Fruit fly (Drosophila melanogaster) whole organism, embryonic: ENCODE results near the gene CG1572.
A peak's percentile ranks its signal among the peaks of the same experiment; 100 is the strongest.

ENCODE experiments used
- BEAF-32 ChIP-seq: fragments of 200-800 bp; sonication (Bioruptor generic); optimal IDR thresholded peaks from 3 replicates; lab custom pipeline; 2017; ENCODE audit warnings: missing biosample characterization, missing genetic modification characterization, mild to moderate bottlenecking, moderate library complexity, missing genetic modification reagents
- Bgb ChIP-seq: fragments of 200-800 bp; sonication (Bioruptor generic); IDR thresholded peaks from 2 replicates; pipeline ENCODE4 v1.3.6; 2022; ENCODE audit warnings: missing biosample characterization, missing genetic modification characterization; ENCODE audit not compliant: partially characterized antibody
- Blimp-1 ChIP-seq: fragments of 200-800 bp; sonication (Bioruptor generic); optimal IDR thresholded peaks from 3 replicates; lab custom pipeline; 2018; ENCODE audit warnings: missing biosample characterization, missing genetic modification characterization, mild to moderate bottlenecking, moderate library complexity, missing genetic modification reagents
- CG10959 ChIP-seq: fragments of 200-800 bp; sonication (Bioruptor generic); IDR thresholded peaks from 2 replicates; pipeline ENCODE4 v1.3.6; 2022; ENCODE audit warnings: missing biosample characterization, missing genetic modification characterization
- CG11504 ChIP-seq: fragments of 200-800 bp; sonication (Bioruptor generic); optimal IDR thresholded peaks from 3 replicates; lab custom pipeline; 2019; ENCODE audit warnings: missing biosample characterization, mild to moderate bottlenecking, missing genetic modification characterization, moderate library complexity
- CG11696 ChIP-seq: fragments of 200-800 bp; sonication (Bioruptor generic); IDR thresholded peaks from 2 replicates; pipeline ENCODE4 v1.3.6; 2022; ENCODE audit warnings: missing biosample characterization, missing genetic modification characterization
- CG12299 ChIP-seq: fragments of 200-800 bp; sonication (Bioruptor generic); optimal IDR thresholded peaks from 2 replicates; lab custom pipeline; 2018; ENCODE audit warnings: missing biosample characterization, mild to moderate bottlenecking, missing genetic modification characterization
- CG12391 ChIP-seq: fragments of 200-800 bp; sonication (Bioruptor generic); optimal IDR thresholded peaks from 3 replicates; lab custom pipeline; 2018; ENCODE audit warnings: missing biosample characterization, mild to moderate bottlenecking, missing genetic modification characterization, moderate library complexity
- CG13894 ChIP-seq: fragments of 200-800 bp; sonication (Bioruptor generic); optimal IDR thresholded peaks from 3 replicates; lab custom pipeline; 2018; ENCODE audit warnings: missing biosample characterization, mild to moderate bottlenecking, missing genetic modification characterization, moderate library complexity
- CG14710 ChIP-seq: fragments of 200-800 bp; sonication (Bioruptor generic); optimal IDR thresholded peaks from 3 replicates; lab custom pipeline; 2019; ENCODE audit warnings: missing biosample characterization, mild to moderate bottlenecking, missing genetic modification characterization, moderate library complexity
- CG15514 ChIP-seq: fragments of 200-800 bp; sonication (Bioruptor generic); optimal IDR thresholded peaks from 3 replicates; lab custom pipeline; 2017; ENCODE audit warnings: missing biosample characterization, missing genetic modification characterization, mild to moderate bottlenecking, moderate library complexity, missing genetic modification reagents
- CG16815 ChIP-seq: fragments of 200-800 bp; sonication (Bioruptor generic); optimal IDR thresholded peaks from 3 replicates; lab custom pipeline; 2017; ENCODE audit warnings: missing biosample characterization, mild to moderate bottlenecking, missing genetic modification characterization
- CG18262 ChIP-seq: fragments of 200-800 bp; optimal IDR thresholded peaks from 3 replicates; lab custom pipeline; 2019; ENCODE audit warnings: missing biosample characterization, mild to moderate bottlenecking, missing genetic modification characterization, moderate library complexity
- CG1832 ChIP-seq: fragments of 200-800 bp; sonication (Bioruptor generic); optimal IDR thresholded peaks from 2 replicates; lab custom pipeline; 2017; ENCODE audit warnings: missing biosample characterization, mild to moderate bottlenecking, missing genetic modification characterization, inconsistent platforms
- CG2712 ChIP-seq: fragments of 200-800 bp; optimal IDR thresholded peaks from 3 replicates; lab custom pipeline; 2019; ENCODE audit warnings: missing biosample characterization, mild to moderate bottlenecking, missing genetic modification characterization, moderate library complexity
- CG30403 ChIP-seq: fragments of 200-800 bp; sonication (Bioruptor generic); optimal IDR thresholded peaks from 3 replicates; lab custom pipeline; 2016; ENCODE audit warnings: missing biosample characterization, missing genetic modification characterization
- CG31365 ChIP-seq: fragments of 200-800 bp; sonication (Bioruptor generic); optimal IDR thresholded peaks from 2 replicates; lab custom pipeline; 2018; ENCODE audit warnings: missing biosample characterization, mild to moderate bottlenecking, missing genetic modification characterization
- CG32767 ChIP-seq: fragments of 200-800 bp; sonication (Bioruptor generic); IDR thresholded peaks from 2 replicates; pipeline ENCODE4 v1.3.6; 2022; ENCODE audit warnings: missing biosample characterization, missing genetic modification characterization
- CG32772 ChIP-seq: fragments of 200-800 bp; sonication (Bioruptor generic); IDR thresholded peaks from 2 replicates; pipeline ENCODE4 v1.3.6; 2022; ENCODE audit warnings: missing biosample characterization, missing genetic modification characterization
- CG33213 ChIP-seq: fragments of 200-800 bp; sonication (Bioruptor generic); optimal IDR thresholded peaks from 3 replicates; lab custom pipeline; 2016; ENCODE audit warnings: missing biosample characterization, missing genetic modification characterization
- CG4360 ChIP-seq: fragments of 200-800 bp; sonication (Bioruptor generic); IDR thresholded peaks from 2 replicates; pipeline ENCODE4 v1.3.6; 2022; ENCODE audit warnings: missing biosample characterization, missing genetic modification characterization
- CG8290 ChIP-seq, 3 experiments: fragments of 200-800 bp; sonication (Bioruptor generic); optimal IDR thresholded peaks; 2 replicates each; lab custom pipeline; 2016 to 2019; ENCODE audit warnings: missing biosample characterization in 3 of 3, missing genetic modification characterization in 3 of 3, mild to moderate bottlenecking in 2 of 3, moderate library complexity in 1 of 3
- CG8388 ChIP-seq: fragments of 200-800 bp; sonication (Bioruptor generic); optimal IDR thresholded peaks from 2 replicates; lab custom pipeline; 2019; ENCODE audit warnings: missing biosample characterization, mild to moderate bottlenecking, missing genetic modification characterization, moderate library complexity
- CG9727 ChIP-seq: fragments of 200-800 bp; sonication (Bioruptor generic); optimal IDR thresholded peaks from 3 replicates; lab custom pipeline; 2017; ENCODE audit warnings: missing biosample characterization, mild to moderate bottlenecking, missing genetic modification characterization
- Chrac-16 ChIP-seq: fragments of 200-800 bp; sonication (Bioruptor generic); optimal IDR thresholded peaks from 3 replicates; lab custom pipeline; 2016; ENCODE audit warnings: missing biosample characterization, missing genetic modification characterization
- Fer2 ChIP-seq: fragments of 200-800 bp; sonication (Bioruptor generic); optimal IDR thresholded peaks from 2 replicates; lab custom pipeline; 2018; ENCODE audit warnings: missing biosample characterization, mild to moderate bottlenecking, missing genetic modification characterization, moderate library complexity
- HHEX ChIP-seq: fragments of 200-800 bp; sonication (Bioruptor generic); optimal IDR thresholded peaks from 3 replicates; lab custom pipeline; 2017; ENCODE audit warnings: missing biosample characterization, mild to moderate bottlenecking, missing genetic modification characterization, missing genetic modification reagents
- Pdp1 ChIP-seq, 2 experiments: fragments of 200-800 bp; sonication (Bioruptor generic); optimal IDR thresholded peaks; 3 replicates each; lab custom pipeline; 2016; ENCODE audit warnings: missing biosample characterization in 2 of 2, missing genetic modification characterization in 2 of 2, mild to moderate bottlenecking in 1 of 2, moderate library complexity in 1 of 2
- bsh ChIP-seq, 2 experiments: fragments of 200-800 bp; sonication (Bioruptor generic); optimal IDR thresholded peaks; 2 replicates each; lab custom pipeline; 2017 to 2018; ENCODE audit warnings: mild to moderate bottlenecking in 2 of 2, missing biosample characterization in 2 of 2, missing genetic modification characterization in 2 of 2, moderate library complexity in 1 of 2
- chm ChIP-seq: fragments of 200-800 bp; sonication (Bioruptor generic); IDR thresholded peaks from 2 replicates; pipeline ENCODE4 v1.3.6; 2022; ENCODE audit warnings: missing biosample characterization, missing genetic modification characterization
- crol ChIP-seq: fragments of 200-800 bp; sonication (Bioruptor generic); IDR thresholded peaks from 2 replicates; pipeline ENCODE4 v1.3.6; 2022; ENCODE audit warnings: missing biosample characterization, missing genetic modification characterization
- eve ChIP-seq, 2 experiments: fragments of >200 bp; optimal IDR thresholded peaks; 2 replicates each; lab custom pipeline; 2017; ENCODE audit warnings: missing biosample characterization in 2 of 2, missing genetic modification characterization in 2 of 2
- lmd ChIP-seq: fragments of 200-800 bp; sonication (Bioruptor generic); IDR thresholded peaks from 2 replicates; pipeline ENCODE4 v1.3.6; 2022; ENCODE audit warnings: missing biosample characterization, missing genetic modification characterization
- lola ChIP-seq, 3 experiments: fragments of >200 bp in 2 of 3; fragments of 200-800 bp in 1 of 3; sonication (Bioruptor generic) in 1 of 3; optimal IDR thresholded peaks; 2 replicates each; lab custom pipeline; 2017 to 2019; ENCODE audit warnings: missing biosample characterization in 3 of 3, missing genetic modification characterization in 3 of 3, mild to moderate bottlenecking in 1 of 3, moderate library complexity in 1 of 3
- nerfin-2 ChIP-seq: fragments of 200-800 bp; sonication (Bioruptor generic); IDR thresholded peaks from 2 replicates; pipeline ENCODE4 v1.3.6; 2022; ENCODE audit warnings: missing biosample characterization, missing genetic modification characterization; ENCODE audit not compliant: partially characterized antibody
- prd ChIP-seq, 3 experiments: fragments of >200 bp in 2 of 3; fragments of 200-800 bp in 1 of 3; sonication (Bioruptor generic) in 1 of 3; optimal IDR thresholded peaks in 2 of 3; IDR thresholded peaks in 1 of 3; 2 replicates in 2 of 3; 3 replicates in 1 of 3; pipeline versions ENCODE4 v1.3.6 to Lab custom; 2017 to 2022; ENCODE audit warnings: missing biosample characterization in 1 of 3, missing genetic modification characterization in 1 of 3
- row ChIP-seq: fragments of 200-800 bp; sonication (Bioruptor generic); IDR thresholded peaks from 3 replicates; pipeline ENCODE4 v1.3.6; 2022; ENCODE audit warnings: missing biosample characterization, missing genetic modification characterization
- sc ChIP-seq, 3 experiments: fragments of >200 bp in 2 of 3; fragments of 200-800 bp in 1 of 3; sonication (Bioruptor generic) in 1 of 3; optimal IDR thresholded peaks; 2 replicates in 2 of 3; 3 replicates in 1 of 3; lab custom pipeline; 2017; ENCODE audit warnings: mild to moderate bottlenecking in 1 of 3, missing biosample characterization in 1 of 3, missing genetic modification characterization in 1 of 3, missing genetic modification reagents in 1 of 3
- sd ChIP-seq: fragments of 200-800 bp; sonication (Bioruptor generic); optimal IDR thresholded peaks from 3 replicates; lab custom pipeline; 2018; ENCODE audit warnings: missing biosample characterization, mild to moderate bottlenecking, missing genetic modification characterization, moderate library complexity
- sens ChIP-seq: fragments of 200-800 bp; sonication (Bioruptor generic); peaks from one replicate; lab custom pipeline; 2016; ENCODE audit warnings: missing biosample characterization, missing genetic modification characterization
- stwl ChIP-seq: fragments of 200-800 bp; sonication (Bioruptor generic); optimal IDR thresholded peaks from 3 replicates; lab custom pipeline; 2018; ENCODE audit warnings: missing biosample characterization, mild to moderate bottlenecking, missing genetic modification characterization, moderate library complexity
- trem ChIP-seq: fragments of 200-800 bp; optimal IDR thresholded peaks from 3 replicates; lab custom pipeline; 2019; ENCODE audit warnings: missing biosample characterization, mild to moderate bottlenecking, missing genetic modification characterization, moderate library complexity
- twi ChIP-seq: fragments of 200-800 bp; optimal IDR thresholded peaks from 2 replicates; lab custom pipeline; 2019; ENCODE audit warnings: missing biosample characterization, mild to moderate bottlenecking, missing genetic modification characterization, moderate library complexity
- unpg ChIP-seq: fragments of 200-800 bp; sonication (Bioruptor generic); optimal IDR thresholded peaks from 3 replicates; lab custom pipeline; 2018; ENCODE audit warnings: missing biosample characterization, mild to moderate bottlenecking, missing genetic modification characterization, moderate library complexity
- wdn ChIP-seq: fragments of 200-800 bp; sonication (Bioruptor generic); IDR thresholded peaks from 2 replicates; pipeline ENCODE4 v1.3.6; 2022; ENCODE audit warnings: missing biosample characterization, missing genetic modification characterization

The CG1572 gene

DNA sequence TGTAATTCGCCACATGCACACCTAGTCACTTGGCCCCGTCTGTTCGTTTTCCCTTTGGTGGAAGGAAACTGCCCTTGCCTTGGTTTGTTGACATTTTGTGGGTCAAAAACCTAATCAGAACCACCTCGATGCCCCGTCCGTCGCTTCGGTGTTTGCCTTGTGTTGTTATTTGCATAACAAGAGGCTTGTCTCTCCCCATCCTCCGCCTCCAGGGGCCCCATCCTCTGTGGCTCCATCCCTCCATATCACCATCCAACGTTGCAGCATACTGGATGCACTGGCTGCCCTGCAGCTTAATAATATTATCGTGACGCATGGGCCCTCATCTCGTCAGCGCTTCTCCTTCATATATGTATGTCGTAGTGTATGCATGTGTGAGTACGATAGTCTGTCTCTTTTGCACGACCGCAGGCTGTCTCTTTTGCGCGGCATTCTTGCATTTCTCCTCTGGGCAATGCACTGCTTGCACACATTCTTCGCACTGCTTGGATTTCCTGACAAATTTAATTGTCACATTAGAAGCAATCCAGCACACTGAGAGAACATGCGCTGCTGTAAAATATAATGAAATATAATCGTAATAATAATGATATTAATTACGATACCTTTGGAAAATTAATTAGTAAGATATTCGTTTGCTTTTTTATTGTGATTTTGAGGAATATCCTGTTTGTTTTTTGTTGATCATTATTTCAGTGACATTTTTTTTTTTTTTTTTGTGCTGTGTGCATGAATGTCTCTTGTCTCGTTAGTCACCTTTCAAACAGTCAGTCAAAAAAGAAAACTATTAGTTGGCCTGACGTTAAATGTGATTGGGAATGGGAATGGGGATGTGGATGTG is 14.1 kb downstream of the CG1572 start:
- TF ChIP-seq CG11504 (tag; lab: Kevin White, UChicago) (peak; percentile 27), prd (optimal IDR thresholded peaks at IDR 0.05; lab: Kevin White, UChicago) (no peak), prd (GFP tag; IDR thresholded peaks at IDR 0.05; lab: Robert Waterston, UW) (peak; percentile 24; the same call in 1 of the 3 replicates), CG2712 (tag; lab: Kevin White, UChicago) (peak; percentile 68), CG12299 (no peak), crol (peak; percentile 41; the same call in 1 of the 2 replicates), CG14710 (tag; lab: Kevin White, UChicago) (peak; percentile 49), CG11696 (peak; percentile 85), CG13894 (tag; lab: Kevin White, UChicago) (no peak), CG15514 (GFP tag; lab: Kevin White, UChicago) (no peak), CG18262 (tag; lab: Kevin White, UChicago) (peak; percentile 63), CG32767 (GFP tag; lab: Robert Waterston, UW) (no peak), lola (GFP tag; optimal IDR thresholded peaks at IDR 0.05; lab: Kevin White, UChicago) (peak in 1 of 3 experiments; percentile 44), eve (GFP tag; optimal IDR thresholded peaks at IDR 0.05; lab: Kevin White, UChicago) (peak in 1 of 2 experiments; percentile 52), CG12391 (tag; lab: Kevin White, UChicago) (peak; percentile 44), Chrac-16 (peak; percentile 6), sc (optimal IDR thresholded peaks at IDR 0.05; lab: Kevin White, UChicago) (no peak), sc (GFP tag; optimal IDR thresholded peaks at IDR 0.05; lab: Kevin White, UChicago) (no peak), stwl (tag; lab: Kevin White, UChicago) (peak; percentile 38), CG16815 (peak; percentile 3), CG33213 (no peak), CG4360 (GFP tag; lab: Robert Waterston, UW) (no peak), CG30403 (peak; percentile 5), sens (GFP tag; lab: Kevin White, UChicago) (peak; percentile 68), unpg (peak; percentile 23), Blimp-1 (GFP tag; lab: Kevin White, UChicago) (peak; percentile 37), CG9727 (GFP tag; lab: Kevin White, UChicago) (peak; percentile 25), trem (tag; lab: Kevin White, UChicago) (peak; percentile 18), chm (GFP tag; lab: Robert Waterston, UW) (no peak; the same call in 1 of the 2 replicates), Pdp1 (GFP tag; optimal IDR thresholded peaks at IDR 0.05; lab: Kevin White, UChicago) (peak in 1 of 2 experiments; percentile 22), CG8290 (GFP tag; optimal IDR thresholded peaks at IDR 0.05; lab: Kevin White, UChicago) (no peak), CG8290 (tag; optimal IDR thresholded peaks at IDR 0.05; lab: Kevin White, UChicago) (peak in 1 of 2 experiments; percentile 71), CG31365 (tag; lab: Kevin White, UChicago) (peak; percentile 93), Fer2 (no peak), CG10959 (GFP tag; lab: Robert Waterston, UW) (peak; percentile 26; the same call in 1 of the 2 replicates), wdn (no peak), HHEX (GFP tag; lab: Kevin White, UChicago) (no peak), sd (tag; lab: Kevin White, UChicago) (peak; percentile 44), lmd (GFP tag; lab: Robert Waterston, UW) (no peak), CG32772 (GFP tag; lab: Robert Waterston, UW) (0 out of 2 replicates have a peak, but pooled peaks have one; percentile 8), twi (tag; lab: Kevin White, UChicago) (no peak), row (GFP tag; lab: Robert Waterston, UW) (peak; percentile 51; the same call in 2 of the 3 replicates), CG8388 (peak; percentile 30), BEAF-32 (GFP tag; lab: Kevin White, UChicago) (no peak), Bgb (GFP tag; lab: Robert Waterston, UW) (0 out of 2 replicates have a peak, but pooled peaks have one; percentile 24), CG1832 (GFP tag; lab: Kevin White, UChicago) (peak; percentile 45), nerfin-2 (GFP tag; lab: Robert Waterston, UW) (no peak), bsh (GFP tag; optimal IDR thresholded peaks at IDR 0.05; lab: Kevin White, UChicago) (peak in 1 of 2 experiments; percentile 50)
